Worm (Caenorhabditis elegans) whole organism, young adult: ENCODE results near the gene T04H1.13.

Experiments
- ama-1 ChIP-seq, 3 experiments: fragments of 150-350 bp in 1 of 3; sonication (generic microtip) in 2 of 3; optimal IDR thresholded peaks; 2 replicates each; lab custom pipeline; 2014 to 2018; ENCODE audit warnings: missing biosample characterization in 2 of 3, missing genetic modification characterization in 2 of 3, missing genetic modification reagents in 2 of 3
- nhr-179 ChIP-seq: sonication (generic microtip); optimal IDR thresholded peaks from 2 replicates; lab custom pipeline; 2016; ENCODE audit warnings: mild to moderate bottlenecking, missing genetic modification characterization, missing compliant biosample characterization
- snpc-4 ChIP-seq, 5 experiments: fragments of 150-350 bp in 1 of 5; sonication (generic microtip) in 4 of 5; optimal IDR thresholded peaks; 2 replicates each; lab custom pipeline; 2014 to 2018; ENCODE audit warnings: missing genetic modification characterization in 5 of 5, missing biosample characterization in 3 of 5, antibody characterized with exemption in 2 of 5, mild to moderate bottlenecking in 2 of 5, missing compliant biosample characterization in 2 of 5, missing genotype in 2 of 5, moderate library complexity in 2 of 5, missing genetic modification reagents in 1 of 5

- TF ChIP-seq nhr-179 (tag; lab: Kevin White, UChicago) (no peak), snpc-4 (GFP tag; optimal IDR thresholded peaks at IDR 0.05; lab: Kevin White, UChicago) (no peak), snpc-4 (tag; optimal IDR thresholded peaks at IDR 0.05; lab: Kevin White, UChicago) (no peak), ama-1 (optimal IDR thresholded peaks at IDR 0.05; lab: Kevin White, UChicago) (no peak), ama-1 (GFP tag; optimal IDR thresholded peaks at IDR 0.05; lab: Kevin White, UChicago) (no peak)
These were observed 11.4 kb downstream of the T04H1.13 start for ce11 chrV:12233425-12233824.
